Worm (Caenorhabditis elegans) whole organism, L4 larva: Measurements from ENCODE around the gene lgmn-1.

ENCODE experiments used
- D1046.2 ChIP-seq: fragments of 200-800 bp; sonication (Bioruptor generic); IDR thresholded peaks from 2 replicates; pipeline ENCODE4 v1.3.6; 2022; ENCODE audit warnings: missing genetic modification characterization, missing compliant biosample characterization
- F10B5.3 ChIP-seq: sonication (generic microtip); optimal IDR thresholded peaks from 2 replicates; lab custom pipeline; 2016; ENCODE audit warnings: mild to moderate bottlenecking, missing genetic modification characterization, missing compliant biosample characterization
- T26A8.4 ChIP-seq: fragments of 200-800 bp; sonication (Bioruptor generic); IDR thresholded peaks from 2 replicates; pipeline ENCODE4 v1.3.6; 2022; ENCODE audit warnings: missing genetic modification characterization, missing compliant biosample characterization
- Y105C5A.15 ChIP-seq: fragments of 200-800 bp; sonication (Bioruptor generic); IDR thresholded peaks from 2 replicates; pipeline ENCODE4 v1.3.6; 2022; ENCODE audit warnings: missing genetic modification characterization, missing compliant biosample characterization
- Y48G9A.11 ChIP-seq: fragments of 200-800 bp; sonication (Bioruptor generic); IDR thresholded peaks from 2 replicates; pipeline ENCODE4 v1.3.6; 2022; ENCODE audit warnings: missing genetic modification reagents, missing genetic modification characterization, missing compliant biosample characterization
- Y5F2A.4 ChIP-seq: fragments of 200-800 bp; sonication (Bioruptor generic); optimal IDR thresholded peaks from 2 replicates; lab custom pipeline; 2018; ENCODE audit warnings: mild to moderate bottlenecking, missing genetic modification characterization, missing compliant biosample characterization
- Y75B8A.6 ChIP-seq: fragments of 200-800 bp; sonication (Bioruptor generic); IDR thresholded peaks from 2 replicates; pipeline ENCODE4 v1.3.6; 2022; ENCODE audit warnings: missing genetic modification reagents, missing genetic modification characterization, missing compliant biosample characterization
- aha-1 ChIP-seq: fragments of 150-350 bp; peaks from one replicate; lab custom pipeline; 2014; ENCODE audit warnings: missing biosample characterization, missing genetic modification characterization
- ama-1 ChIP-seq: fragments of 150-350 bp; optimal IDR thresholded peaks from 2 replicates; lab custom pipeline; 2014; ENCODE audit warnings: inconsistent platforms, mixed read lengths
- ceh-28 ChIP-seq: fragments of 150-350 bp; optimal IDR thresholded peaks from 2 replicates; lab custom pipeline; 2014; ENCODE audit warnings: missing biosample characterization, missing genetic modification reagents, missing genetic modification characterization
- ceh-44 ChIP-seq: fragments of 200-800 bp; sonication (Bioruptor generic); IDR thresholded peaks from 2 replicates; pipeline ENCODE4 v1.3.6; 2022; ENCODE audit warnings: missing genetic modification reagents, missing genetic modification characterization, missing compliant biosample characterization
- ceh-82 ChIP-seq: sonication (generic microtip); optimal IDR thresholded peaks from 2 replicates; lab custom pipeline; 2017; ENCODE audit warnings: missing biosample characterization, missing genetic modification characterization
- dve-1 ChIP-seq: sonication (generic microtip); optimal IDR thresholded peaks from 2 replicates; lab custom pipeline; 2017; ENCODE audit warnings: antibody characterized with exemption, mild to moderate bottlenecking, missing genetic modification characterization, missing compliant biosample characterization; ENCODE audit not compliant: insufficient read depth
- egl-27 ChIP-seq: sonication (generic microtip); optimal IDR thresholded peaks from 3 replicates; lab custom pipeline; 2017; ENCODE audit warnings: missing biosample characterization, missing genetic modification reagents, missing genetic modification characterization
- egl-43 ChIP-seq: fragments of 200-800 bp; sonication (Bioruptor generic); IDR thresholded peaks from 2 replicates; pipeline ENCODE4 v1.3.6; 2022; ENCODE audit warnings: missing genetic modification reagents, missing genetic modification characterization, missing compliant biosample characterization
- fkh-10 ChIP-seq: fragments of 150-350 bp; optimal IDR thresholded peaks from 2 replicates; lab custom pipeline; 2014; ENCODE audit warnings: missing biosample characterization, missing genetic modification reagents, missing genetic modification characterization
- fos-1 ChIP-seq: fragments of 150-350 bp; optimal IDR thresholded peaks from 2 replicates; lab custom pipeline; 2014; ENCODE audit warnings: missing biosample characterization, missing genetic modification characterization
- hmg-1.1 ChIP-seq: fragments of 200-800 bp; sonication (Bioruptor generic); IDR thresholded peaks from 2 replicates; pipeline ENCODE4 v1.3.6; 2022; ENCODE audit warnings: missing genetic modification reagents, missing genetic modification characterization, missing compliant biosample characterization
- jun-1 ChIP-seq: fragments of 150-350 bp; optimal IDR thresholded peaks from 2 replicates; lab custom pipeline; 2014; ENCODE audit warnings: missing biosample characterization, missing genetic modification reagents, missing genetic modification characterization
- lin-1 ChIP-seq: fragments of 200-800 bp; sonication (Bioruptor generic); IDR thresholded peaks from 2 replicates; pipeline ENCODE4 v1.3.6; 2022; ENCODE audit warnings: missing genetic modification reagents, missing genetic modification characterization, missing compliant biosample characterization
- lin-29 ChIP-seq: fragments of 200-800 bp; sonication (Bioruptor generic); IDR thresholded peaks from 2 replicates; pipeline ENCODE4 v1.3.6; 2022; ENCODE audit warnings: missing genetic modification reagents, missing genetic modification characterization, missing compliant biosample characterization
- lin-38 ChIP-seq: fragments of 200-800 bp; sonication (Bioruptor generic); IDR thresholded peaks from 2 replicates; pipeline ENCODE4 v1.3.6; 2022; ENCODE audit warnings: missing genetic modification reagents, missing genetic modification characterization, missing compliant biosample characterization
- lin-39 ChIP-seq: fragments of 150-350 bp; optimal IDR thresholded peaks from 2 replicates; lab custom pipeline; 2014; ENCODE audit warnings: missing biosample characterization, missing genetic modification reagents, missing genetic modification characterization
- lir-3 ChIP-seq: sonication (generic microtip); optimal IDR thresholded peaks from 2 replicates; lab custom pipeline; 2016; ENCODE audit warnings: mild to moderate bottlenecking, missing genetic modification characterization, missing compliant biosample characterization
- madf-5 ChIP-seq, 2 experiments: fragments of 200-800 bp; sonication (Bioruptor generic); IDR thresholded peaks; 2 replicates each; pipeline ENCODE4 v1.3.6; 2022; ENCODE audit warnings: missing compliant biosample characterization in 2 of 2, missing genetic modification characterization in 2 of 2
- mep-1 ChIP-seq: fragments of 150-350 bp; sonication (generic microtip); optimal IDR thresholded peaks from 3 replicates; lab custom pipeline; 2014; ENCODE audit warnings: missing biosample characterization, missing genetic modification characterization
- nhr-10 ChIP-seq: fragments of 150-350 bp; optimal IDR thresholded peaks from 2 replicates; lab custom pipeline; 2014; ENCODE audit warnings: missing biosample characterization, missing genetic modification characterization
- nhr-11 ChIP-seq: fragments of 150-350 bp; optimal IDR thresholded peaks from 2 replicates; lab custom pipeline; 2014; ENCODE audit warnings: missing biosample characterization, missing genetic modification characterization
- nhr-237 ChIP-seq: sonication (generic microtip); optimal IDR thresholded peaks from 2 replicates; lab custom pipeline; 2017; ENCODE audit warnings: missing biosample characterization, missing genetic modification characterization
- nhr-25 ChIP-seq: sonication (generic microtip); optimal IDR thresholded peaks from 2 replicates; lab custom pipeline; 2017; ENCODE audit warnings: missing genetic modification characterization, mild to moderate bottlenecking, missing compliant biosample characterization, antibody characterized with exemption, moderate library complexity, borderline replicate concordance; ENCODE audit not compliant: insufficient read depth
- nhr-6 ChIP-seq: fragments of 150-350 bp; optimal IDR thresholded peaks from 2 replicates; lab custom pipeline; 2014; ENCODE audit warnings: missing biosample characterization, missing genetic modification characterization
- nhr-76 ChIP-seq: fragments of 150-350 bp; optimal IDR thresholded peaks from 2 replicates; lab custom pipeline; 2014; ENCODE audit warnings: missing biosample characterization, missing genetic modification characterization
- nhr-77 ChIP-seq: fragments of 150-350 bp; optimal IDR thresholded peaks from 2 replicates; lab custom pipeline; 2014; ENCODE audit warnings: missing biosample characterization, missing genetic modification characterization
- pqm-1 ChIP-seq: sonication (generic microtip); optimal IDR thresholded peaks from 2 replicates; lab custom pipeline; 2017; ENCODE audit warnings: missing biosample characterization, missing genetic modification characterization
- rbr-2 ChIP-seq: sonication (generic microtip); optimal IDR thresholded peaks from 2 replicates; lab custom pipeline; 2016; ENCODE audit warnings: missing genotype, missing genetic modification characterization, missing compliant biosample characterization
- set-16 ChIP-seq: fragments of 200-800 bp; sonication (Bioruptor generic); IDR thresholded peaks from 2 replicates; pipeline ENCODE4 v1.3.6; 2022; ENCODE audit warnings: missing genetic modification reagents, missing genetic modification characterization, missing compliant biosample characterization
- snpc-4 ChIP-seq: fragments of 150-350 bp; optimal IDR thresholded peaks from 2 replicates; lab custom pipeline; 2014; ENCODE audit warnings: missing biosample characterization, missing genetic modification characterization
- spr-1 ChIP-seq: sonication (generic microtip); optimal IDR thresholded peaks from 2 replicates; lab custom pipeline; 2016; ENCODE audit warnings: mild to moderate bottlenecking, missing genetic modification characterization, missing compliant biosample characterization
- tra-1 ChIP-seq: fragments of 200-800 bp; sonication (Bioruptor generic); IDR thresholded peaks from 2 replicates; pipeline ENCODE4 v1.3.6; 2022; ENCODE audit warnings: missing genetic modification reagents, missing genetic modification characterization, missing compliant biosample characterization
- unc-130 ChIP-seq: sonication (generic microtip); optimal IDR thresholded peaks from 2 replicates; lab custom pipeline; 2016; ENCODE audit warnings: missing genetic modification reagents, missing genetic modification characterization, missing compliant biosample characterization
- zfp-3 ChIP-seq: fragments of 200-800 bp; sonication (Bioruptor generic); conservative IDR thresholded peaks from 2 replicates; pipeline ENCODE4 v1.3.6; 2022; ENCODE audit warnings: missing genetic modification reagents, missing genetic modification characterization, missing compliant biosample characterization

lgmn-1 gene

ce11 chrV:12551638-12552478 is 39.0 kb downstream of the lgmn-1 start (continued):
- TF ChIP-seq ceh-28 (tag; lab: Kevin White, UChicago): no peak
- peak; percentile 90 for TF ChIP-seq T26A8.4 (GFP tag; lab: Robert Waterston, UW)
- no peak for TF ChIP-seq Y5F2A.4
- no peak for TF ChIP-seq nhr-76 (tag; lab: Kevin White, UChicago)
- no peak for TF ChIP-seq Y75B8A.6
- TF ChIP-seq nhr-10 (tag; lab: Kevin White, UChicago): no peak
- peak; percentile 81 for TF ChIP-seq nhr-6 (tag; lab: Kevin White, UChicago)
- no peak for TF ChIP-seq pqm-1
- TF ChIP-seq egl-27: no peak
- TF ChIP-seq set-16 (GFP tag; lab: Robert Waterston, UW): no peak
- no peak for TF ChIP-seq lir-3
- no peak for TF ChIP-seq F10B5.3 (tag; lab: Kevin White, UChicago)
- no peak for TF ChIP-seq lin-39 (tag; lab: Kevin White, UChicago)
- 0 out of 2 replicates have a peak, but pooled peaks have one; percentile 51 for TF ChIP-seq zfp-3
- no peak for TF ChIP-seq fos-1 (tag; lab: Kevin White, UChicago)
- no peak for TF ChIP-seq fkh-10
- TF ChIP-seq nhr-77 (tag; lab: Kevin White, UChicago): no peak
- TF ChIP-seq, all 104 proteins: peak for 16

- TF ChIP-seq nhr-25 (tag; lab: Kevin White, UChicago) (no peak), spr-1 (no peak), ceh-82 (tag; lab: Kevin White, UChicago) (no peak), lin-1 (no peak), T26A8.4 (GFP tag; lab: Robert Waterston, UW) (peak; percentile 10; the same call in 1 of the 2 replicates), snpc-4 (tag; lab: Kevin White, UChicago) (no peak), tra-1 (GFP tag; lab: Robert Waterston, UW) (no peak), nhr-11 (tag; lab: Kevin White, UChicago) (no peak), nhr-237 (tag; lab: Kevin White, UChicago) (no peak), unc-130 (GFP tag; lab: Kevin White, UChicago) (no peak), set-16 (GFP tag; lab: Robert Waterston, UW) (no peak), D1046.2 (GFP tag; lab: Robert Waterston, UW) (no peak), mep-1 (tag; lab: Kevin White, UChicago) (peak; percentile 6), rbr-2 (tag; lab: Kevin White, UChicago) (no peak), ceh-44 (GFP tag; lab: Robert Waterston, UW) (no peak), Y105C5A.15 (no peak), fkh-10 (no peak), lin-29 (GFP tag; lab: Robert Waterston, UW) (no peak), lin-38 (GFP tag; lab: Robert Waterston, UW) (no peak), egl-43 (peak; percentile 55; the same call in 1 of the 2 replicates), madf-5 (GFP tag; IDR thresholded peaks at IDR 0.05; lab: Robert Waterston, UW) (no peak), aha-1 (peak; percentile 98), hmg-1.1 (GFP tag; lab: Robert Waterston, UW) (no peak), dve-1 (tag; lab: Kevin White, UChicago) (no peak), egl-27 (no peak), jun-1 (no peak), Y48G9A.11 (GFP tag; lab: Robert Waterston, UW) (0 out of 2 replicates have a peak, but pooled peaks have one; percentile 12), ama-1 (lab: Kevin White, UChicago) (peak; percentile 87)
Measured at ce11 chrV:12552671-12553212, 39.9 kb downstream of the lgmn-1 start, which contains the start of gene F45D3.4. Gene F45D3.4 (minus strand): TSS chrV:12553191.
